Worm (Caenorhabditis elegans) whole organism, L3 larva: ENCODE measurements around the gene ZK1055.4.

Experiments used
- ZK546.5 ChIP-seq: sonication (generic microtip); optimal IDR thresholded peaks from 2 replicates; lab custom pipeline; 2017; ENCODE audit warnings: missing biosample characterization, missing genetic modification characterization
- aly-2 ChIP-seq: fragments of 150-350 bp; optimal IDR thresholded peaks from 2 replicates; lab custom pipeline; 2014; ENCODE audit warnings: missing biosample characterization, missing genetic modification characterization
- ama-1 ChIP-seq: fragments of 150-350 bp; optimal IDR thresholded peaks from 2 replicates; lab custom pipeline; 2018
- ceh-16 ChIP-seq: sonication (generic microtip); optimal IDR thresholded peaks from 2 replicates; lab custom pipeline; 2017; ENCODE audit warnings: missing biosample characterization, missing genetic modification characterization
- ceh-82 ChIP-seq: fragments of 150-350 bp; optimal IDR thresholded peaks from 2 replicates; lab custom pipeline; 2014; ENCODE audit warnings: missing biosample characterization, missing genetic modification characterization
- ceh-9 ChIP-seq: sonication (generic microtip); optimal IDR thresholded peaks from 2 replicates; lab custom pipeline; 2018; ENCODE audit warnings: missing biosample characterization, missing genetic modification characterization
- egl-27 ChIP-seq: sonication (generic microtip); optimal IDR thresholded peaks from 4 replicates; lab custom pipeline; 2017; ENCODE audit warnings: missing biosample characterization, missing genetic modification reagents, missing genetic modification characterization
- egl-5 ChIP-seq: fragments of 150-350 bp; optimal IDR thresholded peaks from 2 replicates; lab custom pipeline; 2017; ENCODE audit warnings: missing biosample characterization, missing genetic modification reagents, missing genetic modification characterization, inconsistent platforms
- elt-2 ChIP-seq: sonication (generic microtip); optimal IDR thresholded peaks from 2 replicates; lab custom pipeline; 2016; ENCODE audit warnings: missing genetic modification reagents, mild to moderate bottlenecking, missing genetic modification characterization, missing compliant biosample characterization
- elt-3 ChIP-seq, 3 experiments: fragments of 150-350 bp in 1 of 3; sonication (generic microtip) in 2 of 3; optimal IDR thresholded peaks; 2 replicates in 2 of 3; 4 replicates in 1 of 3; lab custom pipeline; 2014 to 2017; ENCODE audit warnings: missing biosample characterization in 3 of 3, missing genetic modification characterization in 3 of 3
- eor-1 ChIP-seq, 2 experiments: fragments of 150-350 bp; optimal IDR thresholded peaks; 2 replicates each; lab custom pipeline; 2014 to 2018; ENCODE audit warnings: missing biosample characterization in 2 of 2, missing genetic modification characterization in 2 of 2
- fkh-10 ChIP-seq: sonication (generic microtip); optimal IDR thresholded peaks from 2 replicates; lab custom pipeline; 2017; ENCODE audit warnings: missing biosample characterization, missing genetic modification reagents, missing genetic modification characterization
- hmg-11 ChIP-seq: sonication (generic microtip); optimal IDR thresholded peaks from 2 replicates; lab custom pipeline; 2016; ENCODE audit warnings: missing genetic modification characterization, missing compliant biosample characterization
- jun-1 ChIP-seq: fragments of 150-350 bp; optimal IDR thresholded peaks from 2 replicates; lab custom pipeline; 2014; ENCODE audit warnings: missing biosample characterization, missing genetic modification reagents, missing genetic modification characterization
- lin-15B ChIP-seq: fragments of 150-350 bp; optimal IDR thresholded peaks from 2 replicates; lab custom pipeline; 2014; ENCODE audit warnings: missing biosample characterization, missing genetic modification characterization
- lin-39 ChIP-seq: fragments of 150-350 bp; optimal IDR thresholded peaks from 2 replicates; lab custom pipeline; 2018; ENCODE audit warnings: missing biosample characterization, missing genetic modification reagents, missing genetic modification characterization
- lsy-12 ChIP-seq: sonication (generic microtip); optimal IDR thresholded peaks from 2 replicates; lab custom pipeline; 2016; ENCODE audit warnings: mild to moderate bottlenecking, missing genetic modification characterization, missing compliant biosample characterization
- mdl-1 ChIP-seq: fragments of 150-350 bp; optimal IDR thresholded peaks from 2 replicates; lab custom pipeline; 2014; ENCODE audit warnings: missing biosample characterization, missing genetic modification characterization
- mml-1 ChIP-seq: fragments of 150-350 bp; sonication (generic microtip); optimal IDR thresholded peaks from 3 replicates; lab custom pipeline; 2014; ENCODE audit warnings: missing biosample characterization, missing genetic modification characterization
- nfya-1 ChIP-seq: sonication (generic microtip); optimal IDR thresholded peaks from 2 replicates; lab custom pipeline; 2017; ENCODE audit warnings: missing genetic modification characterization, mild to moderate bottlenecking, missing compliant biosample characterization, antibody characterized with exemption, moderate library complexity; ENCODE audit not compliant: insufficient read depth
- nhr-28 ChIP-seq: fragments of 150-350 bp; optimal IDR thresholded peaks from 2 replicates; lab custom pipeline; 2014; ENCODE audit warnings: missing biosample characterization, missing genetic modification characterization
- nhr-43 ChIP-seq: sonication (generic microtip); optimal IDR thresholded peaks from 2 replicates; lab custom pipeline; 2016; ENCODE audit warnings: mild to moderate bottlenecking, missing genetic modification characterization, missing compliant biosample characterization; ENCODE audit not compliant: poor library complexity, severe bottlenecking
- nhr-67 ChIP-seq: fragments of 150-350 bp; optimal IDR thresholded peaks from 2 replicates; lab custom pipeline; 2014; ENCODE audit warnings: missing biosample characterization, missing genetic modification characterization
- nhr-76 ChIP-seq: fragments of 150-350 bp; sonication (generic microtip); optimal IDR thresholded peaks from 5 replicates; lab custom pipeline; 2014; ENCODE audit warnings: missing biosample characterization, missing genetic modification characterization
- nhr-77 ChIP-seq: fragments of 150-350 bp; optimal IDR thresholded peaks from 2 replicates; lab custom pipeline; 2014; ENCODE audit warnings: missing biosample characterization, missing genetic modification characterization
- pha-4 ChIP-seq: fragments of 150-350 bp; optimal IDR thresholded peaks from 2 replicates; lab custom pipeline; 2014; ENCODE audit warnings: missing biosample characterization, missing genetic modification reagents, missing genetic modification characterization
- pqm-1 ChIP-seq: fragments of 150-350 bp; optimal IDR thresholded peaks from 2 replicates; lab custom pipeline; 2017; ENCODE audit warnings: missing biosample characterization, missing genetic modification characterization, inconsistent platforms
- sea-2 ChIP-seq: fragments of 150-350 bp; sonication (generic microtip); optimal IDR thresholded peaks from 4 replicates; lab custom pipeline; 2014; ENCODE audit warnings: missing biosample characterization, missing genetic modification reagents, missing genetic modification characterization
- skn-1 ChIP-seq: fragments of 150-350 bp; optimal IDR thresholded peaks from 2 replicates; lab custom pipeline; 2014; ENCODE audit warnings: missing biosample characterization, missing genetic modification characterization
- tbx-2 ChIP-seq: sonication (generic microtip); optimal IDR thresholded peaks from 2 replicates; lab custom pipeline; 2016; ENCODE audit warnings: mild to moderate bottlenecking, missing genetic modification characterization, missing compliant biosample characterization
- unc-39 ChIP-seq: sonication (generic microtip); optimal IDR thresholded peaks from 4 replicates; lab custom pipeline; 2017; ENCODE audit warnings: missing biosample characterization, missing genetic modification characterization
- unc-62 ChIP-seq: fragments of 150-350 bp; sonication (generic microtip); optimal IDR thresholded peaks from 4 replicates; lab custom pipeline; 2014; ENCODE audit warnings: missing biosample characterization, missing genetic modification reagents, missing genetic modification characterization
- zag-1 ChIP-seq: fragments of 150-350 bp; optimal IDR thresholded peaks from 2 replicates; lab custom pipeline; 2014; ENCODE audit warnings: missing biosample characterization, missing genetic modification characterization
- ztf-4 ChIP-seq: fragments of 150-350 bp; optimal IDR thresholded peaks from 2 replicates; lab custom pipeline; 2014; ENCODE audit warnings: missing biosample characterization, missing genetic modification characterization

ZK1055.4 gene

DNA sequence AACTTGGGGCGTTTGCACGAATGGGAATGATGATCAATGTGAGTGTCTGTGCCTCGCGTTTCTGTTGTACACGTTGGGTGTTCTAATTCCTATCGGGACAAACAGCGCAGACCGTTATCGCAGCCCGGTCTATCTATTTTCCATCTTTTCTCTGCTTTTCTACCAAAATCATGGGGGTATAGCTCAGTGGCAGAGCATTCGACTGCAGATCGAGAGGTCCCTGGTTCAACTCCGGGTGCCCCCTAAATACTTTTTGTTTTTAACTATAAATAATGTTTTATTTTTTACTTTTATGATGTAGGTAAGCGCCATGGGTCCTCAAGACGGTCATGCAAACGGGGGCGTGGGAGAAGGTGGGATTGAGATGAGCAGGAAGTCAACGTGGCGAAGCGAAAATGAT lies 22.3 kb upstream of the ZK1055.4 start:
- TF ChIP-seq elt-2 (tag; lab: Kevin White, UChicago): peak; percentile 45
- peak; percentile 21 for TF ChIP-seq lsy-12 (tag; lab: Kevin White, UChicago)
- no peak for TF ChIP-seq ztf-4 (tag; lab: Kevin White, UChicago)
- no peak for TF ChIP-seq nhr-28 (tag; lab: Kevin White, UChicago)

- TF ChIP-seq lsy-12 (tag; lab: Kevin White, UChicago) (no peak), ceh-16 (tag; lab: Kevin White, UChicago) (no peak), ZK546.5 (tag; lab: Kevin White, UChicago) (no peak), tbx-2 (no peak), fkh-10 (GFP tag; lab: Kevin White, UChicago) (no peak), mdl-1 (tag; lab: Kevin White, UChicago) (no peak), nhr-28 (tag; lab: Kevin White, UChicago) (no peak), egl-5 (tag; lab: Kevin White, UChicago) (no peak), eor-1 (tag; optimal IDR thresholded peaks at IDR 0.05; lab: Kevin White, UChicago) (no peak)
- TF ChIP-seq, all 47 proteins: peak for 0
Measured at ce11 chrV:6561592-6561991, 20.3 kb upstream of the ZK1055.4 start, which contains the start of gene spp-19. Gene spp-19, minus strand, starts transcription at chrV:6561692.

DNA sequence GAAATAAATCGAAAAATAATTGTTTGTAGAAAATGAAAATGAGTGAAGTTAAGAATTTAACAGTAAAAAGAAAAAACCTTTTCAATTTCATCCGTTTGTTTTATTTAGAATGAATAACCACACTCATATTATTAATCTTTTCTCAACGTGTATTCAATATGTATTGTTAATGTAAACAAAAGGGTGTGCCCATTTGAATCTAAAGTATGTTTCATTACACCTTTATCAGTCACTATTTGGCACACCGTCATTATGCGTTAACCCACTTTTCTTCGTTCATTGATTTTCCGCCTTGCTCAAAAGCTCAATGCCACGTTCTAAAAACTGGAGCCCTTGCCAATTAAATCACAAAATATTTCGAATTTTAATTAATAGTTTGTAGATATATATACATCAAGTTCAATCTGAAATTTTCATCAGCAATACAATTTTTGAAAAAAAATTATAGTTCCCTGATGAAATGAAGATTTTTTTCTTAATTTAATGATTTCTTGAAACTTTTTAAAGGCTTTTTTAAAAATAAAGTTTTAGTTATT lies 15.9 kb upstream of the ZK1055.4 start, which contains the start of gene K04A8.1:
Gene K04A8.1 (plus strand): TSS at position 486 of the 536 bp plus-strand sequence.
- TF ChIP-seq elt-2 (tag; lab: Kevin White, UChicago): peak; percentile 39
- TF ChIP-seq nfya-1: no peak
- TF ChIP-seq unc-62 (GFP tag; lab: Kevin White, UChicago): no peak
- no peak for TF ChIP-seq ama-1 (lab: Kevin White, UChicago)
- peak; percentile 79 for TF ChIP-seq pha-4
- no peak for TF ChIP-seq egl-27 (tag; lab: Kevin White, UChicago)
- no peak for TF ChIP-seq nhr-67 (tag; lab: Kevin White, UChicago)
- TF ChIP-seq mml-1 (tag; lab: Kevin White, UChicago): no peak
- TF ChIP-seq pqm-1 (tag; lab: Kevin White, UChicago): peak; percentile 49

DNA sequence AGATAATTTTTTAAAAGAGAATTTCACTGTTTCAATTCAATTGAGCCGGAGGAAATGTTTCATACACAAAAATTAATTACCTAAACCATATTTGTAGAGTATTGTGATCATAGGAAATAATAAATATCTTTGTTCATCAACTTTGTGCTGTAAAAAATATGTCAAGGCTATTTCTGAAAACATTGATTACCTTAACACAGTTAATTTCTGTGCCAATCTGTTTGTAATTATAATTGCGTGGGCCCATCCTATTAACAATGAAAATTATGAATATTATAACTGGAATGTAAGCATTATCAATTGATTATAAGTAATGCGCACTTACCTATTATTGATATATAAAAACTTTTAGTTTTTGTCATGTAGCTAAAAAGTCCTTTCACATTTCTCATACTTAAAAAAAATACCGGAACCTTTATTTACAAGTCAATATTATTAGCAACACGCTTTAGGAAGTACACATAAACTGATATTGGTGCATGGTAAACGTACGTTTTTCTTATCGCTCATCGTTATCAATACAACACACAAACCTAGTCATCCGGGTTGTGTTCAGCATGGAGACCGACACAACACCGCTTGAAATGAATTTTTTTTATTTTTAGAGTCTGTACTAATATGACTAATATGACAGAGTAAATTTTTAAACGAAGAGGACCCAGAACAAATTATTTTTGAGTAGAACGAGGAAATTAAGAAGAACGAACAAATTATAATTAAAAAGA lies 6.3 kb upstream of the ZK1055.4 start, which contains the start of gene fut-2:
Gene fut-2 (minus strand): TSS at position 485 of the 725 bp plus-strand sequence.
- no peak for TF ChIP-seq ceh-82 (tag; lab: Kevin White, UChicago)
- no peak for TF ChIP-seq lsy-12 (tag; lab: Kevin White, UChicago)
- peak; percentile 92 for TF ChIP-seq elt-2 (tag; lab: Kevin White, UChicago)
- TF ChIP-seq elt-3 (tag; optimal IDR thresholded peaks at IDR 0.05; lab: Kevin White, UChicago): no peak
- peak; percentile 74 for TF ChIP-seq pqm-1 (tag; lab: Kevin White, UChicago)
- TF ChIP-seq zag-1 (tag; lab: Kevin White, UChicago): no peak
- no peak for TF ChIP-seq ceh-9 (tag; lab: Kevin White, UChicago)
- TF ChIP-seq eor-1 (tag; optimal IDR thresholded peaks at IDR 0.05; lab: Kevin White, UChicago): no peak
- no peak for TF ChIP-seq nhr-43 (tag; lab: Kevin White, UChicago)
- TF ChIP-seq egl-27 (tag; lab: Kevin White, UChicago): no peak
- TF ChIP-seq ama-1 (lab: Kevin White, UChicago): no peak
- no peak for TF ChIP-seq egl-5 (tag; lab: Kevin White, UChicago)
- TF ChIP-seq aly-2 (tag; lab: Kevin White, UChicago): no peak
- peak; percentile 45 for TF ChIP-seq jun-1 (tag; lab: Kevin White, UChicago)
- no peak for TF ChIP-seq skn-1
- no peak for TF ChIP-seq unc-39 (tag; lab: Kevin White, UChicago)
- TF ChIP-seq nhr-76 (tag; lab: Kevin White, UChicago): no peak
- no peak for TF ChIP-seq fkh-10 (GFP tag; lab: Kevin White, UChicago)
- no peak for TF ChIP-seq hmg-11
- no peak for TF ChIP-seq sea-2 (GFP tag; lab: Kevin White, UChicago)
- TF ChIP-seq nfya-1: no peak
- no peak for TF ChIP-seq lin-39 (tag; lab: Kevin White, UChicago)
- no peak for TF ChIP-seq mdl-1 (tag; lab: Kevin White, UChicago)
- no peak for TF ChIP-seq unc-62 (GFP tag; lab: Kevin White, UChicago)
- peak; percentile 56 for TF ChIP-seq pha-4
- no peak for TF ChIP-seq nhr-77 (tag; lab: Kevin White, UChicago)
- no peak for TF ChIP-seq lin-15B (tag; lab: Kevin White, UChicago)
- TF ChIP-seq, all 47 proteins: peak for 4
